Fruit fly (Drosophila melanogaster): ENCODE results near the gene Eig71Ef.
A peak's percentile ranks its signal among the peaks of the same experiment; 100 is the strongest.

The Eig71Ef gene

DNA sequence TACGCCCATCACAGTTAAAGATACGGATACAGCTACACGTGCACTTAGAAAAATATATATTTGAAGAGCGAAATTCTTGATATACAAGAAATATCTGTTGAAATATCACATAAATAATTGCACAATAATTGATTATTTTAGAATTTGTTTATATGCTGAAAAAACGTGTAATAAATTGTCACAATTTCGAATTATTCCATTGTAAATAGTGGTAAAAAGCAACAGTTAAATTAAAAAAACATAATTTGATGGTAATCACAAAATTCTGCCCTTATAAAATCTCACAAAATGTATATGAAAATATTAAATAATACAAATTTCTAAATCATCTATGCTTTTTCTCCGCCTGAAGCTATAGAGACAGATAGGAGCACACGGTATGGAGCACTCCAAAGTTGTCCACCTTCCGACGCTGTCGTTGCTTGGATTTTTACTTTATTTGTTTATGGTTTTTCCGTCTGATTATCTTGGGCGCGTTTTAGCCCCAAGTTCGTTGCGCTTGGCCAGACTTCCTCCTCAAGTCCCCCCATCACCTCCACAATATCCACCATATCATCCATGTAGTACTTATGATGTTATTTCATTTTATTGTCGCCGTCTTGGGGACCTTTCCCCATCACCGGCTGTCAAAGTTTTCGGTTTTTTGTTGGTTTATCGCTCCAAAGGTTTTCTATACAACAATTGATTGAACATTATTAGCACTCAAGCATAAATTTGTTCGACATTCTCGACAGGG, 47.2 kb upstream of the Eig71Ef start (continued):
- TF ChIP-seq Deaf1 (tag; optimal IDR thresholded peaks at IDR 0.05) (peak; percentile 34), btn (GFP tag; optimal IDR thresholded peaks at IDR 0.05) (no peak), fu2 (GFP tag; optimal IDR thresholded peaks at IDR 0.05) (no peak), CHES-1-like (GFP tag; optimal IDR thresholded peaks at IDR 0.05) (no peak), trem (tag; optimal IDR thresholded peaks at IDR 0.05) (peak; percentile 51), CG2129 (GFP tag; IDR thresholded peaks at IDR 0.05; ENCODE audit: partially characterized antibody) (no peak), Hsf (GFP tag; optimal IDR thresholded peaks at IDR 0.05) (peak; percentile 36), CG31224 (GFP tag; IDR thresholded peaks at IDR 0.05) (no peak), pho (GFP tag; optimal IDR thresholded peaks at IDR 0.05) (no peak), CG33557 (GFP tag; optimal IDR thresholded peaks at IDR 0.05) (peak; percentile 57), Dref (GFP tag; IDR thresholded peaks at IDR 0.05) (no peak), sr (GFP tag; IDR thresholded peaks at IDR 0.05) (no peak), tio (GFP tag; optimal IDR thresholded peaks at IDR 0.05) (peak; percentile 78), dysf (GFP tag; IDR thresholded peaks at IDR 0.05) (peak; percentile 21; the same call in 1 of the 3 replicates), Mad (GFP tag; optimal IDR thresholded peaks at IDR 0.05) (no peak), ap (GFP tag; IDR thresholded peaks at IDR 0.05) (no peak), CG8359 (GFP tag; optimal IDR thresholded peaks at IDR 0.05; ENCODE audit: borderline replicate concordance) (peak; percentile 3), NfI (GFP tag; optimal IDR thresholded peaks at IDR 0.05) (peak; percentile 6), fd102C (GFP tag; optimal IDR thresholded peaks at IDR 0.05) (no peak), CG7271 (tag; optimal IDR thresholded peaks at IDR 0.05) (no peak), dan (GFP tag; IDR thresholded peaks at IDR 0.05) (no peak), Abd-B (GFP tag; optimal IDR thresholded peaks at IDR 0.05) (peak; percentile 42), CG32767 (GFP tag; IDR thresholded peaks at IDR 0.05) (0 out of 2 replicates have a peak, but pooled peaks have one; percentile 32), CG5953 (GFP tag; IDR thresholded peaks at IDR 0.05) (peak; percentile 35; the same call in 1 of the 2 replicates), Hr78 (GFP tag; optimal IDR thresholded peaks at IDR 0.05) (peak in 1 of 2 experiments; percentile 38), Atf-2 (GFP tag; optimal IDR thresholded peaks at IDR 0.05) (no peak), vfl (GFP tag; optimal IDR thresholded peaks at IDR 0.05) (no peak), org-1 (GFP tag; optimal IDR thresholded peaks at IDR 0.05) (peak; percentile 34), sima (GFP tag; optimal IDR thresholded peaks at IDR 0.05) (no peak), CG8388 (GFP tag; optimal IDR thresholded peaks at IDR 0.05) (peak; percentile 57), mld (GFP tag; IDR thresholded peaks at IDR 0.05; ENCODE audit: partially characterized antibody) (no peak), CG11504 (tag; optimal IDR thresholded peaks at IDR 0.05) (peak; percentile 83), B-H2 (GFP tag; optimal IDR thresholded peaks at IDR 0.05) (no peak), lbe (GFP tag; optimal IDR thresholded peaks at IDR 0.05) (no peak), ATbp (GFP tag; optimal IDR thresholded peaks at IDR 0.05) (peak; percentile 5), Nf-YB (GFP tag; optimal IDR thresholded peaks at IDR 0.05) (peak; percentile 56), fru (optimal IDR thresholded peaks at IDR 0.05) (no peak), Lim3 (GFP tag; IDR thresholded peaks at IDR 0.05) (no peak), Xrp1 (GFP tag; IDR thresholded peaks at IDR 0.05) (peak; percentile 66), CG10462 (GFP tag; optimal IDR thresholded peaks at IDR 0.05) (peak; percentile 52), CG11696 (GFP tag; IDR thresholded peaks at IDR 0.05) (no peak), CG1602 (GFP tag; optimal IDR thresholded peaks at IDR 0.05) (peak; percentile 54), Fer2 (tag; optimal IDR thresholded peaks at IDR 0.05) (no peak), dimm (GFP tag; IDR thresholded peaks at IDR 0.05) (no peak), Taf1 (GFP tag; IDR thresholded peaks at IDR 0.05) (no peak), nerfin-2 (GFP tag; IDR thresholded peaks at IDR 0.05; ENCODE audit: partially characterized antibody) (no peak), CG9817 (tag; optimal IDR thresholded peaks at IDR 0.05) (no peak), CG34422 (GFP tag; IDR thresholded peaks at IDR 0.05) (no peak), wdn (GFP tag; IDR thresholded peaks at IDR 0.05) (no peak), CG13894 (tag; optimal IDR thresholded peaks at IDR 0.05) (peak; percentile 60)

All from whole organism, embryonic.